Worm (Caenorhabditis elegans) whole organism, L2 larva: Measurements from ENCODE around the gene act-5.
A peak's percentile ranks its signal among the peaks of the same experiment; 100 is the strongest.

Experiments
- crh-2 ChIP-seq: sonication (generic microtip); optimal IDR thresholded peaks from 2 replicates; lab custom pipeline; 2017; ENCODE audit warnings: missing biosample characterization, missing genetic modification characterization
- elt-1 ChIP-seq: fragments of 150-350 bp; optimal IDR thresholded peaks from 2 replicates; lab custom pipeline; 2014; ENCODE audit warnings: missing biosample characterization, missing genetic modification characterization
- fos-1 ChIP-seq: fragments of 150-350 bp; optimal IDR thresholded peaks from 2 replicates; lab custom pipeline; 2014; ENCODE audit warnings: missing biosample characterization, missing genetic modification characterization
- nhr-10 ChIP-seq: sonication (generic microtip); optimal IDR thresholded peaks from 2 replicates; lab custom pipeline; 2017; ENCODE audit warnings: missing biosample characterization, missing genetic modification characterization
- nhr-12 ChIP-seq: fragments of 150-350 bp; optimal IDR thresholded peaks from 2 replicates; lab custom pipeline; 2014; ENCODE audit warnings: missing biosample characterization, missing genetic modification characterization
- nhr-6 ChIP-seq: fragments of 150-350 bp; optimal IDR thresholded peaks from 2 replicates; lab custom pipeline; 2014; ENCODE audit warnings: missing biosample characterization, missing genetic modification characterization

ce11 chrIII:13563000-13563522 lies 42.8 kb downstream of the act-5 start, which contains the start of gene T05D4.2:
- TF ChIP-seq nhr-12 (no peak), nhr-6 (tag; lab: Kevin White, UChicago) (peak; percentile 11), crh-2 (tag; lab: Kevin White, UChicago) (no peak), fos-1 (tag; lab: Kevin White, UChicago) (no peak), nhr-10 (tag; lab: Kevin White, UChicago) (no peak), elt-1 (no peak)
